Fruit fly (Drosophila melanogaster) whole organism, embryonic: ENCODE results near the gene Shmt.
A peak's percentile ranks its signal among the peaks of the same experiment; 100 is the strongest.

ENCODE experiments used
- Ada2b ChIP-seq: fragments of 200-800 bp; sonication (Bioruptor generic); IDR thresholded peaks from 2 replicates; pipeline ENCODE4 v1.3.6; 2022; ENCODE audit warnings: missing biosample characterization, missing genetic modification characterization
- Blimp-1 ChIP-seq: fragments of 200-800 bp; sonication (Bioruptor generic); optimal IDR thresholded peaks from 3 replicates; lab custom pipeline; 2018; ENCODE audit warnings: missing biosample characterization, missing genetic modification characterization, mild to moderate bottlenecking, moderate library complexity, missing genetic modification reagents
- Bteb2 ChIP-seq: fragments of 200-800 bp; sonication (Bioruptor generic); optimal IDR thresholded peaks from 2 replicates; lab custom pipeline; 2016; ENCODE audit warnings: missing biosample characterization, missing genetic modification characterization
- CG10543 ChIP-seq: fragments of 200-800 bp; sonication (Bioruptor generic); optimal IDR thresholded peaks from 3 replicates; lab custom pipeline; 2017; ENCODE audit warnings: missing biosample characterization, mild to moderate bottlenecking, missing genetic modification characterization, moderate library complexity
- CG12744 ChIP-seq: fragments of 200-800 bp; sonication (Bioruptor generic); optimal IDR thresholded peaks from 2 replicates; lab custom pipeline; 2016; ENCODE audit warnings: missing biosample characterization, missing genetic modification characterization
- CG13624 ChIP-seq: fragments of 200-800 bp; sonication (Bioruptor generic); optimal IDR thresholded peaks from 2 replicates; lab custom pipeline; 2016; ENCODE audit warnings: missing biosample characterization, missing genetic modification characterization
- CG14014 ChIP-seq: fragments of 200-800 bp; sonication (Bioruptor generic); IDR thresholded peaks from 2 replicates; pipeline ENCODE4 v1.3.6; 2022; ENCODE audit warnings: missing biosample characterization, missing genetic modification characterization
- CG14710 ChIP-seq: fragments of 200-800 bp; sonication (Bioruptor generic); optimal IDR thresholded peaks from 3 replicates; lab custom pipeline; 2019; ENCODE audit warnings: missing biosample characterization, mild to moderate bottlenecking, missing genetic modification characterization, moderate library complexity
- CG15514 ChIP-seq: fragments of 200-800 bp; sonication (Bioruptor generic); optimal IDR thresholded peaks from 3 replicates; lab custom pipeline; 2017; ENCODE audit warnings: missing biosample characterization, missing genetic modification characterization, mild to moderate bottlenecking, moderate library complexity, missing genetic modification reagents
- CG15696 ChIP-seq: fragments of 200-800 bp; sonication (Bioruptor generic); optimal IDR thresholded peaks from 2 replicates; lab custom pipeline; 2019; ENCODE audit warnings: missing biosample characterization, mild to moderate bottlenecking, missing genetic modification characterization, moderate library complexity
- CG16863 ChIP-seq: fragments of 200-800 bp; sonication (Bioruptor generic); optimal IDR thresholded peaks from 3 replicates; lab custom pipeline; 2016; ENCODE audit warnings: missing biosample characterization, missing genetic modification characterization
- CG17912 ChIP-seq: fragments of 200-800 bp; sonication (Bioruptor generic); optimal IDR thresholded peaks from 2 replicates; lab custom pipeline; 2018; ENCODE audit warnings: missing biosample characterization, mild to moderate bottlenecking, missing genetic modification characterization
- CG2116 ChIP-seq: fragments of 200-800 bp; sonication (Bioruptor generic); optimal IDR thresholded peaks from 3 replicates; lab custom pipeline; 2018; ENCODE audit warnings: missing biosample characterization, mild to moderate bottlenecking, missing genetic modification characterization
- CG2199 ChIP-seq: fragments of 200-800 bp; sonication (Bioruptor generic); IDR thresholded peaks from 3 replicates; pipeline ENCODE4 v1.3.6; 2022; ENCODE audit warnings: missing biosample characterization, missing genetic modification characterization
- CG2875 ChIP-seq: fragments of 200-800 bp; sonication (Bioruptor generic); optimal IDR thresholded peaks from 2 replicates; lab custom pipeline; 2017; ENCODE audit warnings: missing biosample characterization, mild to moderate bottlenecking, missing genetic modification characterization, missing genetic modification reagents
- CG32767 ChIP-seq: fragments of 200-800 bp; sonication (Bioruptor generic); IDR thresholded peaks from 2 replicates; pipeline ENCODE4 v1.3.6; 2022; ENCODE audit warnings: missing biosample characterization, missing genetic modification characterization
- CG3726 ChIP-seq: fragments of 200-800 bp; sonication (Bioruptor generic); IDR thresholded peaks from 3 replicates; pipeline ENCODE4, ENCODE4 v1.3.6; 2022; ENCODE audit warnings: missing biosample characterization, missing genetic modification characterization
- CG3838 ChIP-seq: fragments of 200-800 bp; sonication (Bioruptor generic); optimal IDR thresholded peaks from 3 replicates; lab custom pipeline; 2016; ENCODE audit warnings: missing biosample characterization, missing genetic modification characterization
- CG4424 ChIP-seq: fragments of 200-800 bp; sonication (Bioruptor generic); optimal IDR thresholded peaks from 3 replicates; lab custom pipeline; 2016; ENCODE audit warnings: missing biosample characterization, missing genetic modification characterization
- CG4707 ChIP-seq: fragments of 200-800 bp; sonication (Bioruptor generic); optimal IDR thresholded peaks from 2 replicates; lab custom pipeline; 2018; ENCODE audit warnings: missing biosample characterization, mild to moderate bottlenecking, missing genetic modification characterization, moderate library complexity
- CG5245 ChIP-seq: fragments of 200-800 bp; sonication (Bioruptor generic); optimal IDR thresholded peaks from 3 replicates; lab custom pipeline; 2016; ENCODE audit warnings: missing biosample characterization, missing genetic modification characterization
- CG6813 ChIP-seq: fragments of 200-800 bp; sonication (Bioruptor generic); optimal IDR thresholded peaks from 2 replicates; lab custom pipeline; 2017; ENCODE audit warnings: missing biosample characterization, missing genetic modification characterization, mild to moderate bottlenecking, moderate library complexity, missing genetic modification reagents
- CG9437 ChIP-seq: fragments of 200-800 bp; sonication (Bioruptor generic); optimal IDR thresholded peaks from 2 replicates; lab custom pipeline; 2018; ENCODE audit warnings: missing biosample characterization, mild to moderate bottlenecking, missing genetic modification characterization
- Deaf1 ChIP-seq: fragments of 200-800 bp; optimal IDR thresholded peaks from 3 replicates; lab custom pipeline; 2019; ENCODE audit warnings: missing biosample characterization, mild to moderate bottlenecking, missing genetic modification characterization, moderate library complexity
- Dref ChIP-seq: fragments of 200-800 bp; sonication (Bioruptor generic); IDR thresholded peaks from 2 replicates; pipeline ENCODE4 v1.3.6; 2022; ENCODE audit warnings: missing biosample characterization, missing genetic modification characterization
- Ets65A ChIP-seq: fragments of 200-800 bp; sonication (Bioruptor generic); peaks from one replicate; lab custom pipeline; 2016; ENCODE audit warnings: missing biosample characterization, missing genetic modification characterization
- Myb ChIP-seq: fragments of 200-800 bp; sonication (Bioruptor generic); optimal IDR thresholded peaks from 2 replicates; lab custom pipeline; 2016; ENCODE audit warnings: missing biosample characterization, missing genetic modification characterization
- NFAT ChIP-seq: fragments of 200-800 bp; sonication (Bioruptor generic); IDR thresholded peaks from 2 replicates; pipeline ENCODE4 v1.3.6; 2022; ENCODE audit warnings: missing biosample characterization, missing genetic modification characterization
- Nf-YB ChIP-seq: fragments of 200-800 bp; sonication (Bioruptor generic); optimal IDR thresholded peaks from 3 replicates; lab custom pipeline; 2019; ENCODE audit warnings: missing biosample characterization, mild to moderate bottlenecking, missing genetic modification characterization, moderate library complexity
- Nf-YC ChIP-seq: fragments of 200-800 bp; optimal IDR thresholded peaks from 3 replicates; lab custom pipeline; 2019; ENCODE audit warnings: missing biosample characterization, mild to moderate bottlenecking, missing genetic modification characterization, moderate library complexity
- PHDP ChIP-seq: fragments of 200-800 bp; sonication (Bioruptor generic); optimal IDR thresholded peaks from 3 replicates; lab custom pipeline; 2018; ENCODE audit warnings: missing biosample characterization, mild to moderate bottlenecking, missing genetic modification characterization, moderate library complexity
- Sox100B ChIP-seq: fragments of 200-800 bp; sonication (Bioruptor generic); optimal IDR thresholded peaks from 3 replicates; lab custom pipeline; 2018; ENCODE audit warnings: missing biosample characterization, mild to moderate bottlenecking, missing genetic modification characterization
- Xbp1 ChIP-seq: fragments of 200-800 bp; sonication (Bioruptor generic); optimal IDR thresholded peaks from 3 replicates; lab custom pipeline; 2016; ENCODE audit warnings: missing biosample characterization, mild to moderate bottlenecking, missing genetic modification characterization
- bbx ChIP-seq: fragments of 200-800 bp; sonication (Bioruptor generic); IDR thresholded peaks from 2 replicates; pipeline ENCODE4 v1.3.6; 2022; ENCODE audit warnings: missing biosample characterization, missing genetic modification characterization; ENCODE audit not compliant: partially characterized antibody
- caup ChIP-seq: fragments of 200-800 bp; sonication (Bioruptor generic); optimal IDR thresholded peaks from 3 replicates; lab custom pipeline; 2017; ENCODE audit warnings: missing biosample characterization, mild to moderate bottlenecking, missing genetic modification characterization, moderate library complexity; ENCODE audit not compliant: severe bottlenecking
- croc ChIP-seq: fragments of 200-800 bp; sonication (Bioruptor generic); conservative IDR thresholded peaks from 3 replicates; pipeline ENCODE4 v1.3.6; 2022; ENCODE audit warnings: missing biosample characterization, missing genetic modification characterization
- da ChIP-seq: fragments of 200-800 bp; sonication (Bioruptor generic); optimal IDR thresholded peaks from 2 replicates; lab custom pipeline; 2016; ENCODE audit warnings: missing biosample characterization, missing genetic modification characterization
- dmrt11E ChIP-seq: fragments of 200-800 bp; sonication (Bioruptor generic); optimal IDR thresholded peaks from 3 replicates; lab custom pipeline; 2018; ENCODE audit warnings: missing biosample characterization, mild to moderate bottlenecking, missing genetic modification characterization, moderate library complexity
- esg ChIP-seq: fragments of 200-800 bp; sonication (Bioruptor generic); conservative IDR thresholded peaks from 2 replicates; pipeline ENCODE4 v1.3.6; 2022; ENCODE audit warnings: missing biosample characterization, missing genetic modification characterization
- exex ChIP-seq: fragments of 200-800 bp; sonication (Bioruptor generic); optimal IDR thresholded peaks from 4 replicates; lab custom pipeline; 2018; ENCODE audit warnings: missing biosample characterization, mild to moderate bottlenecking, missing genetic modification characterization, moderate library complexity
- fd102C ChIP-seq: fragments of 200-800 bp; sonication (Bioruptor generic); optimal IDR thresholded peaks from 2 replicates; lab custom pipeline; 2018; ENCODE audit warnings: missing biosample characterization, mild to moderate bottlenecking, missing genetic modification characterization, moderate library complexity
- gsb-n ChIP-seq: fragments of 200-800 bp; sonication (Bioruptor generic); optimal IDR thresholded peaks from 3 replicates; lab custom pipeline; 2018; ENCODE audit warnings: missing biosample characterization, mild to moderate bottlenecking, missing genetic modification characterization
- h ChIP-seq: fragments of >200 bp; optimal IDR thresholded peaks from 2 replicates; lab custom pipeline; 2017
- jing ChIP-seq: fragments of 200-800 bp; sonication (Bioruptor generic); optimal IDR thresholded peaks from 2 replicates; lab custom pipeline; 2018; ENCODE audit warnings: missing biosample characterization, mild to moderate bottlenecking, missing genetic modification characterization
- mam ChIP-seq: fragments of 200-800 bp; sonication (Bioruptor generic); optimal IDR thresholded peaks from 3 replicates; lab custom pipeline; 2016; ENCODE audit warnings: missing biosample characterization, missing genetic modification characterization
- mld ChIP-seq: fragments of 200-800 bp; sonication (Bioruptor generic); IDR thresholded peaks from 3 replicates; pipeline ENCODE4 v1.3.6; 2022; ENCODE audit warnings: missing biosample characterization, missing genetic modification characterization; ENCODE audit not compliant: partially characterized antibody
- sd ChIP-seq: fragments of 200-800 bp; sonication (Bioruptor generic); optimal IDR thresholded peaks from 3 replicates; lab custom pipeline; 2018; ENCODE audit warnings: missing biosample characterization, mild to moderate bottlenecking, missing genetic modification characterization, moderate library complexity
- stwl ChIP-seq: fragments of 200-800 bp; sonication (Bioruptor generic); optimal IDR thresholded peaks from 3 replicates; lab custom pipeline; 2018; ENCODE audit warnings: missing biosample characterization, mild to moderate bottlenecking, missing genetic modification characterization, moderate library complexity
- zen ChIP-seq: fragments of 200-800 bp; sonication (Bioruptor generic); optimal IDR thresholded peaks from 3 replicates; lab custom pipeline; 2018; ENCODE audit warnings: missing biosample characterization, mild to moderate bottlenecking, missing genetic modification characterization, moderate library complexity

Shmt gene

DNA sequence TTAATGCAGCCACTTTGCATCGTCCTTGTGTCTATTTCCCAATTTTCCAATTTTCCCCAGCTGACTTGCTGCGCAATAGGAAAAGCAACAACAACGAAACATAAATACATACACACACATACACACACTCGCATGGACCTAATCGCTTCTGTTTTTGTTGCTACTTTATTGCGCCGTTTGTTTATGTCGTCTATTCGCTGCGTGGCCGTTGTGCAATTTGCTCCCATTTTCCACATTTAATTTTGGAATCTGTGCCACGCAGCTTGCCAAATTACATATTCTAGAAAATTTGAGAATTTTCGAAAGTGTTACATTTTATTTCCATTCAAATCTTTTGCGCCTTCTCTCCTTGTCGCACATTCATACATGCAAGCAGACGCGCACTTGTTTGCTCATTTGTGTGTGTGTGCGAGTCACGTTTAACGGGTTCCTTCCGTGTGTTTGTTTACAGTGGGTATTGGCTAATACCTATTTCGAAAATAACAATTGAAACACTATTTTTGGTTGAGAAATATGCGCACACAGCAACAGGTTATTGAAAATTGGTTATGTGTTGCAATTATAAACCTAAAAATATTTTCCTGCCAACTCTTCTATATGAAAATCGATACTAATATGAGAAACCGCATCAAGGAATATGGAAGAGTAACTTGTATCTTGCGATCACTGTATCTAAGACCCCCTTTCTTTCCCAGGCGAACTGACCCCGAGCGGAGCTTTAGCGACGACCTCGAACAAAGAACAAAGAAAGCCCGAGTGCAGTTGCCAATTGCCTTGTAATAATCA, 36.3 kb downstream of the Shmt start (continued):
- no peak for TF ChIP-seq mld
- peak; percentile 17 for TF ChIP-seq mam (GFP tag; lab: Kevin White, UChicago)
- TF ChIP-seq jing (GFP tag; lab: Kevin White, UChicago) = no peak
- TF ChIP-seq Sox100B (GFP tag; lab: Kevin White, UChicago) = peak; percentile 33
- TF ChIP-seq CG3726 (GFP tag; lab: Robert Waterston, UW) = no peak
- no peak for TF ChIP-seq Dref (GFP tag; lab: Robert Waterston, UW)
- peak; percentile 1 for TF ChIP-seq CG10543 (GFP tag; lab: Kevin White, UChicago)
- peak; percentile 39 for TF ChIP-seq exex
- TF ChIP-seq CG17912 (GFP tag; lab: Kevin White, UChicago) = peak; percentile 24
- TF ChIP-seq CG4424 (GFP tag; lab: Kevin White, UChicago) = peak; percentile 44
- TF ChIP-seq CG2199 = no peak
- TF ChIP-seq h (lab: Kevin White, UChicago) = no peak
- peak; percentile 49 for TF ChIP-seq Xbp1 (GFP tag; lab: Kevin White, UChicago)
- TF ChIP-seq fd102C (GFP tag; lab: Kevin White, UChicago) = peak; percentile 8
- peak; percentile 0 for TF ChIP-seq Myb (GFP tag; lab: Kevin White, UChicago)
- peak; percentile 52 for TF ChIP-seq Ada2b
- TF ChIP-seq esg (GFP tag; lab: Robert Waterston, UW) = peak; percentile 36
- peak; percentile 29 for TF ChIP-seq caup
- no peak for TF ChIP-seq NFAT
- peak; percentile 46 for TF ChIP-seq Blimp-1 (GFP tag; lab: Kevin White, UChicago)
- TF ChIP-seq Nf-YB (GFP tag; lab: Kevin White, UChicago) = peak; percentile 5
- no peak for TF ChIP-seq CG3838 (GFP tag; lab: Kevin White, UChicago)
- TF ChIP-seq PHDP (tag; lab: Kevin White, UChicago) = peak; percentile 50
- TF ChIP-seq CG2116 (GFP tag; lab: Kevin White, UChicago) = no peak
- peak; percentile 70 for TF ChIP-seq CG14014 (GFP tag; lab: Robert Waterston, UW)
- TF ChIP-seq CG15696 (tag; lab: Kevin White, UChicago) = peak; percentile 31
- TF ChIP-seq CG15514 (GFP tag; lab: Kevin White, UChicago) = no peak
- peak; percentile 8 for TF ChIP-seq CG6813 (GFP tag; lab: Kevin White, UChicago)
- peak; percentile 26 for TF ChIP-seq CG12744
- no peak for TF ChIP-seq Ets65A
- peak; percentile 35 for TF ChIP-seq Nf-YC (tag; lab: Kevin White, UChicago)
- no peak for TF ChIP-seq Bteb2 (GFP tag; lab: Kevin White, UChicago)
- peak; percentile 21 for TF ChIP-seq CG2875 (GFP tag; lab: Kevin White, UChicago)
- TF ChIP-seq croc (GFP tag; lab: Robert Waterston, UW) = 0 out of 3 replicates have a peak, but pooled peaks have one; percentile 22
- TF ChIP-seq dmrt11E (tag; lab: Kevin White, UChicago) = peak; percentile 3
- peak; percentile 88 for TF ChIP-seq CG13624 (GFP tag; lab: Kevin White, UChicago)
- TF ChIP-seq bbx = no peak
- peak; percentile 11 for TF ChIP-seq CG5245
- peak; percentile 22 for TF ChIP-seq CG16863 (GFP tag; lab: Kevin White, UChicago)
- no peak for TF ChIP-seq stwl (tag; lab: Kevin White, UChicago)
- TF ChIP-seq CG32767 = no peak
- peak; percentile 64 for TF ChIP-seq sd (tag; lab: Kevin White, UChicago)
- TF ChIP-seq CG4707 (GFP tag; lab: Kevin White, UChicago) = no peak
- peak; percentile 8 for TF ChIP-seq zen (tag; lab: Kevin White, UChicago)
- TF ChIP-seq gsb-n (tag; lab: Kevin White, UChicago) = peak; percentile 25
- peak; percentile 52 for TF ChIP-seq Deaf1
- peak; percentile 43 for TF ChIP-seq CG9437 (GFP tag; lab: Kevin White, UChicago)
- TF ChIP-seq CG14710 (tag; lab: Kevin White, UChicago) = peak; percentile 32
- no peak for TF ChIP-seq da (GFP tag; lab: Kevin White, UChicago)
